Worm (Caenorhabditis elegans) whole organism, mixed stage, embryonic: ENCODE data around the gene lury-1.

Experiments
- bed-3 ChIP-seq: fragments of 200-800 bp; sonication (Bioruptor generic); optimal IDR thresholded peaks from 3 replicates; lab custom pipeline; 2018; ENCODE audit warnings: mild to moderate bottlenecking, missing genetic modification characterization, moderate library complexity, missing compliant biosample characterization
- hlh-1 ChIP-seq: fragments of 150-350 bp; optimal IDR thresholded peaks from 2 replicates; lab custom pipeline; 2014; ENCODE audit warnings: missing biosample characterization, missing genetic modification reagents, missing genetic modification characterization
- pha-4 ChIP-seq: fragments of 150-350 bp; optimal IDR thresholded peaks from 2 replicates; lab custom pipeline; 2018; ENCODE audit warnings: missing biosample characterization, missing genetic modification reagents, missing genetic modification characterization
- snpc-4 ChIP-seq: fragments of 150-350 bp; optimal IDR thresholded peaks from 2 replicates; lab custom pipeline; 2014; ENCODE audit warnings: missing biosample characterization, missing genetic modification characterization
- unc-39 ChIP-seq: fragments of 150-350 bp; optimal IDR thresholded peaks from 2 replicates; lab custom pipeline; 2014; ENCODE audit warnings: missing biosample characterization, missing genetic modification characterization
- unc-62 ChIP-seq: fragments of 150-350 bp; optimal IDR thresholded peaks from 2 replicates; lab custom pipeline; 2014; ENCODE audit warnings: missing biosample characterization, missing genetic modification reagents, missing genetic modification characterization
- ztf-11 ChIP-seq: fragments of 150-350 bp; optimal IDR thresholded peaks from 2 replicates; lab custom pipeline; 2014; ENCODE audit warnings: missing biosample characterization, missing genetic modification characterization

ce11 chrIII:12151100-12151499 lies 35.1 kb upstream of the lury-1 start:
- TF ChIP-seq hlh-1 (tag; lab: Kevin White, UChicago): no peak
- no peak for TF ChIP-seq pha-4 (tag; lab: Kevin White, UChicago)
- TF ChIP-seq ztf-11: no peak
- TF ChIP-seq unc-39 (tag; lab: Kevin White, UChicago): no peak
- no peak for TF ChIP-seq unc-62 (GFP tag; lab: Kevin White, UChicago)
- no peak for TF ChIP-seq snpc-4 (tag; lab: Kevin White, UChicago)
- TF ChIP-seq bed-3: no peak
